Worm (Caenorhabditis elegans) whole organism, L3 larva: ENCODE results near the gene str-174.

Source experiments
- ama-1 ChIP-seq: fragments of 150-350 bp; optimal IDR thresholded peaks from 2 replicates; lab custom pipeline; 2018
- elt-1 ChIP-seq: fragments of 150-350 bp; optimal IDR thresholded peaks from 2 replicates; lab custom pipeline; 2014; ENCODE audit warnings: missing biosample characterization, missing genetic modification characterization
- fkh-2 ChIP-seq: fragments of 150-350 bp; optimal IDR thresholded peaks from 2 replicates; lab custom pipeline; 2014; ENCODE audit warnings: missing biosample characterization, missing genetic modification reagents, missing genetic modification characterization
- jun-1 ChIP-seq: fragments of 150-350 bp; optimal IDR thresholded peaks from 2 replicates; lab custom pipeline; 2014; ENCODE audit warnings: missing biosample characterization, missing genetic modification reagents, missing genetic modification characterization
- lin-15B ChIP-seq: fragments of 150-350 bp; optimal IDR thresholded peaks from 2 replicates; lab custom pipeline; 2014; ENCODE audit warnings: missing biosample characterization, missing genetic modification characterization
- nhr-25 ChIP-seq: sonication (generic microtip); optimal IDR thresholded peaks from 2 replicates; lab custom pipeline; 2017; ENCODE audit warnings: missing biosample characterization, missing genetic modification characterization
- nhr-28 ChIP-seq: fragments of 150-350 bp; optimal IDR thresholded peaks from 2 replicates; lab custom pipeline; 2014; ENCODE audit warnings: missing biosample characterization, missing genetic modification characterization
- nhr-76 ChIP-seq: fragments of 150-350 bp; sonication (generic microtip); optimal IDR thresholded peaks from 5 replicates; lab custom pipeline; 2014; ENCODE audit warnings: missing biosample characterization, missing genetic modification characterization
- pqm-1 ChIP-seq: fragments of 150-350 bp; optimal IDR thresholded peaks from 2 replicates; lab custom pipeline; 2017; ENCODE audit warnings: missing biosample characterization, missing genetic modification characterization, inconsistent platforms
- skn-1 ChIP-seq: fragments of 150-350 bp; optimal IDR thresholded peaks from 2 replicates; lab custom pipeline; 2014; ENCODE audit warnings: missing biosample characterization, missing genetic modification characterization
- tbx-2 ChIP-seq: sonication (generic microtip); optimal IDR thresholded peaks from 2 replicates; lab custom pipeline; 2016; ENCODE audit warnings: mild to moderate bottlenecking, missing genetic modification characterization, missing compliant biosample characterization
- unc-39 ChIP-seq: sonication (generic microtip); optimal IDR thresholded peaks from 4 replicates; lab custom pipeline; 2017; ENCODE audit warnings: missing biosample characterization, missing genetic modification characterization
- unc-62 ChIP-seq: fragments of 150-350 bp; sonication (generic microtip); optimal IDR thresholded peaks from 4 replicates; lab custom pipeline; 2014; ENCODE audit warnings: missing biosample characterization, missing genetic modification reagents, missing genetic modification characterization
- ztf-11 ChIP-seq: fragments of 150-350 bp; optimal IDR thresholded peaks from 2 replicates; lab custom pipeline; 2014; ENCODE audit warnings: missing biosample characterization, missing genetic modification characterization

DNA sequence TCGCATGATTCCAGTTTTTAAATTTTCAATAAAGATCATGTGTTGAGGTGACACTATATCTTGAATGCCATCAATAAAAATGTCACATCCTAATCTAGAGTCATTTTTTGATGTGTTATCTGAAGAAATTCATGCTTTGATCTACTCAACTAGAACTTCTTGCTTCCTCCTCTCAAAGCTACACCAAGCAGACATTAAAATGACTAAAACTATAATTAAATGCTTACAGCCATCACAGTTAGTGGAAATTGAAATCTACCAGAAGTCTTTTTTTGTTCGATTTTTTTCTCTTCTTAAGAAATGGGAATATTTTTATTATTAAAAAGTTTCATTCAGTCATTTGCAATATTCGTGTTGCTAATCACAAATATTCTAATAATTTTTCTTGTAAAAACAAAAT lies 43.3 kb upstream of the str-174 start, which contains the start of gene str-158:
- TF ChIP-seq skn-1 (tag; lab: Kevin White, UChicago) (no peak), elt-1 (no peak), nhr-76 (tag; lab: Kevin White, UChicago) (no peak), unc-39 (no peak), unc-62 (GFP tag; lab: Kevin White, UChicago) (no peak), tbx-2 (tag; lab: Kevin White, UChicago) (no peak), nhr-28 (tag; lab: Kevin White, UChicago) (no peak), jun-1 (no peak), ztf-11 (tag; lab: Kevin White, UChicago) (no peak), ama-1 (lab: Kevin White, UChicago) (no peak), nhr-25 (tag; lab: Kevin White, UChicago) (no peak), pqm-1 (no peak), lin-15B (tag; lab: Kevin White, UChicago) (no peak), fkh-2 (tag; lab: Kevin White, UChicago) (no peak)
